Worm (Caenorhabditis elegans) whole organism, L3 larva: ENCODE data around the gene ddx-23.

Experiments used
- elt-2 ChIP-seq: sonication (generic microtip); optimal IDR thresholded peaks from 2 replicates; lab custom pipeline; 2016; ENCODE audit warnings: missing genetic modification reagents, mild to moderate bottlenecking, missing genetic modification characterization, missing compliant biosample characterization
- fkh-10 ChIP-seq: sonication (generic microtip); optimal IDR thresholded peaks from 2 replicates; lab custom pipeline; 2017; ENCODE audit warnings: missing biosample characterization, missing genetic modification reagents, missing genetic modification characterization
- jun-1 ChIP-seq: fragments of 150-350 bp; optimal IDR thresholded peaks from 2 replicates; lab custom pipeline; 2014; ENCODE audit warnings: missing biosample characterization, missing genetic modification reagents, missing genetic modification characterization
- lin-15B ChIP-seq: fragments of 150-350 bp; optimal IDR thresholded peaks from 2 replicates; lab custom pipeline; 2014; ENCODE audit warnings: missing biosample characterization, missing genetic modification characterization
- nhr-11 ChIP-seq: fragments of 150-350 bp; optimal IDR thresholded peaks from 2 replicates; lab custom pipeline; 2014; ENCODE audit warnings: missing biosample characterization, missing genetic modification characterization
- nhr-28 ChIP-seq: fragments of 150-350 bp; optimal IDR thresholded peaks from 2 replicates; lab custom pipeline; 2014; ENCODE audit warnings: missing biosample characterization, missing genetic modification characterization
- pqm-1 ChIP-seq: fragments of 150-350 bp; optimal IDR thresholded peaks from 2 replicates; lab custom pipeline; 2017; ENCODE audit warnings: missing biosample characterization, missing genetic modification characterization, inconsistent platforms
- snpc-4 ChIP-seq: fragments of 150-350 bp; optimal IDR thresholded peaks from 2 replicates; lab custom pipeline; 2014; ENCODE audit warnings: missing biosample characterization, missing genetic modification characterization

DNA sequence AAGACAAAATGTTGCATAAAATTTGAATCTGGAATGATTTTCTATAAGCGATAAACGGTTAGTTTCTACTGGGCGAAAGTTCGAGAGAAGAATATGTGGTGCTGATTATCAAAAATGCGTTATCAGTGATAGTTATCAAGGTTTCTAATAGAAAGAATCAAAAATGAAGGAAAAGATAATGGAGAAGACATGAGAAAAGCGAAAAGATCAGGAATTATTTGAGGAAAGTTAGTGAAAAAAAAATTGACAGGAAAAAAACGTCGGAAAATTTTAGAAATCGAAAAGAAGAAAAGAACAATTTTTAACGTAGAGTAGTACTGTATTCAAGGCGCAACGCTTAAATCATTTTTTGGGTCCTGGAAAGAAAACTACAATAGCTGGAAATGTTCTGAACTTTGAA is 10.7 kb upstream of the ddx-23 start, which contains the start of gene dnpp-1:
- TF ChIP-seq lin-15B (tag; lab: Kevin White, UChicago) (no peak), nhr-28 (tag; lab: Kevin White, UChicago) (no peak), fkh-10 (no peak), snpc-4 (tag; lab: Kevin White, UChicago) (no peak), nhr-11 (tag; lab: Kevin White, UChicago) (no peak), pqm-1 (peak; percentile 61), elt-2 (peak; percentile 97), jun-1 (tag; lab: Kevin White, UChicago) (no peak)
